Worm (Caenorhabditis elegans) whole organism, late embryonic: ENCODE measurements around the gene F14H8.4.

Experiments used
- C08G9.2 ChIP-seq: sonication (generic microtip); optimal IDR thresholded peaks from 2 replicates; lab custom pipeline; 2016; ENCODE audit warnings: mild to moderate bottlenecking, missing genetic modification characterization, moderate library complexity, missing compliant biosample characterization
- K09A11.1 ChIP-seq: sonication (generic microtip); optimal IDR thresholded peaks from 2 replicates; lab custom pipeline; 2017; ENCODE audit warnings: antibody characterized with exemption, mild to moderate bottlenecking, missing genetic modification characterization, missing compliant biosample characterization; ENCODE audit not compliant: insufficient read depth
- T23F11.4 ChIP-seq: fragments of 200-800 bp; sonication (Bioruptor generic); optimal IDR thresholded peaks from 2 replicates; lab custom pipeline; 2018; ENCODE audit warnings: mild to moderate bottlenecking, missing genetic modification characterization, missing compliant biosample characterization
- Y22D7AL.16 ChIP-seq: sonication (generic microtip); optimal IDR thresholded peaks from 2 replicates; lab custom pipeline; 2016; ENCODE audit warnings: missing genetic modification characterization, missing compliant biosample characterization
- ama-1 ChIP-seq: fragments of 150-350 bp; optimal IDR thresholded peaks from 2 replicates; lab custom pipeline; 2014
- ceh-18 ChIP-seq: sonication (generic microtip); optimal IDR thresholded peaks from 2 replicates; lab custom pipeline; 2016; ENCODE audit warnings: missing genetic modification characterization, missing compliant biosample characterization
- ceh-19 ChIP-seq: fragments of 200-800 bp; sonication (Bioruptor generic); optimal IDR thresholded peaks from 2 replicates; lab custom pipeline; 2018; ENCODE audit warnings: mild to moderate bottlenecking, missing genetic modification characterization, missing compliant biosample characterization
- ceh-22 ChIP-seq: sonication (generic microtip); optimal IDR thresholded peaks from 2 replicates; lab custom pipeline; 2017; ENCODE audit warnings: missing biosample characterization, missing genetic modification characterization
- ceh-30 ChIP-seq: fragments of 150-350 bp; optimal IDR thresholded peaks from 2 replicates; lab custom pipeline; 2014; ENCODE audit warnings: missing biosample characterization, missing genetic modification characterization
- ceh-34 ChIP-seq: sonication (generic microtip); optimal IDR thresholded peaks from 2 replicates; lab custom pipeline; 2016; ENCODE audit warnings: mild to moderate bottlenecking, missing genetic modification characterization, missing compliant biosample characterization
- ceh-45 ChIP-seq: fragments of 200-800 bp; sonication (Bioruptor generic); IDR thresholded peaks from 2 replicates; pipeline ENCODE4 v1.3.6; 2022; ENCODE audit warnings: missing genetic modification reagents, missing genetic modification characterization, missing compliant biosample characterization
- ceh-6 ChIP-seq: fragments of 200-800 bp; sonication (Bioruptor generic); optimal IDR thresholded peaks from 2 replicates; lab custom pipeline; 2018; ENCODE audit warnings: mild to moderate bottlenecking, missing genetic modification characterization, missing compliant biosample characterization
- che-1 ChIP-seq: sonication (generic microtip); optimal IDR thresholded peaks from 2 replicates; lab custom pipeline; 2016; ENCODE audit warnings: mild to moderate bottlenecking, missing genetic modification characterization, missing compliant biosample characterization
- dmd-4 ChIP-seq: sonication (generic microtip); optimal IDR thresholded peaks from 2 replicates; lab custom pipeline; 2016; ENCODE audit warnings: borderline replicate concordance, missing genetic modification characterization, missing compliant biosample characterization
- elt-2 ChIP-seq: sonication (generic microtip); optimal IDR thresholded peaks from 2 replicates; lab custom pipeline; 2016; ENCODE audit warnings: missing genetic modification reagents, missing genetic modification characterization, missing compliant biosample characterization
- elt-4 ChIP-seq: sonication (generic microtip); optimal IDR thresholded peaks from 2 replicates; lab custom pipeline; 2016; ENCODE audit warnings: missing genetic modification characterization, missing compliant biosample characterization
- ets-4 ChIP-seq: sonication (generic microtip); optimal IDR thresholded peaks from 2 replicates; lab custom pipeline; 2016; ENCODE audit warnings: missing genetic modification characterization, missing compliant biosample characterization
- eyg-1 ChIP-seq: sonication (generic microtip); optimal IDR thresholded peaks from 2 replicates; lab custom pipeline; 2016; ENCODE audit warnings: missing genotype, missing genetic modification characterization, missing compliant biosample characterization
- fkh-10 ChIP-seq: fragments of 150-350 bp; optimal IDR thresholded peaks from 2 replicates; lab custom pipeline; 2014; ENCODE audit warnings: missing biosample characterization, missing genetic modification reagents, missing genetic modification characterization
- hlh-13 ChIP-seq: fragments of 200-800 bp; sonication (Bioruptor generic); optimal IDR thresholded peaks from 2 replicates; lab custom pipeline; 2018; ENCODE audit warnings: mild to moderate bottlenecking, missing genetic modification characterization, missing compliant biosample characterization
- lim-6 ChIP-seq: sonication (generic microtip); optimal IDR thresholded peaks from 2 replicates; lab custom pipeline; 2016; ENCODE audit warnings: missing genetic modification characterization, missing compliant biosample characterization
- lin-11 ChIP-seq: fragments of 200-800 bp; sonication (Bioruptor generic); optimal IDR thresholded peaks from 2 replicates; lab custom pipeline; 2018; ENCODE audit warnings: mild to moderate bottlenecking, missing genetic modification characterization, missing compliant biosample characterization
- madf-2 ChIP-seq: sonication (generic microtip); optimal IDR thresholded peaks from 2 replicates; lab custom pipeline; 2017; ENCODE audit warnings: missing genetic modification characterization, missing compliant biosample characterization
- nfya-1 ChIP-seq: sonication (generic microtip); optimal IDR thresholded peaks from 2 replicates; lab custom pipeline; 2017; ENCODE audit warnings: missing genetic modification characterization, mild to moderate bottlenecking, missing compliant biosample characterization, antibody characterized with exemption, moderate library complexity
- nhr-232 ChIP-seq: sonication (generic microtip); optimal IDR thresholded peaks from 2 replicates; lab custom pipeline; 2016; ENCODE audit warnings: missing genetic modification characterization, missing compliant biosample characterization
- npax-4 ChIP-seq: sonication (generic microtip); optimal IDR thresholded peaks from 2 replicates; lab custom pipeline; 2016; ENCODE audit warnings: missing genetic modification characterization, missing compliant biosample characterization
- pqm-1 ChIP-seq: sonication (generic microtip); optimal IDR thresholded peaks from 2 replicates; lab custom pipeline; 2016; ENCODE audit warnings: missing genetic modification characterization, missing compliant biosample characterization
- rnt-1 ChIP-seq: sonication (generic microtip); optimal IDR thresholded peaks from 2 replicates; lab custom pipeline; 2016; ENCODE audit warnings: missing genetic modification characterization, missing compliant biosample characterization
- sdc-2 ChIP-seq: sonication (generic microtip); optimal IDR thresholded peaks from 2 replicates; lab custom pipeline; 2016; ENCODE audit warnings: missing genotype, missing genetic modification characterization, missing compliant biosample characterization
- tbx-7 ChIP-seq: sonication (generic microtip); optimal IDR thresholded peaks from 2 replicates; lab custom pipeline; 2016; ENCODE audit warnings: missing genotype, missing genetic modification characterization, missing compliant biosample characterization
- ttx-3 ChIP-seq: sonication (generic microtip); optimal IDR thresholded peaks from 2 replicates; lab custom pipeline; 2016; ENCODE audit warnings: missing genetic modification reagents, missing genetic modification characterization, missing compliant biosample characterization
- zip-5 ChIP-seq: sonication (generic microtip); optimal IDR thresholded peaks from 2 replicates; lab custom pipeline; 2016; ENCODE audit warnings: missing genetic modification characterization, missing compliant biosample characterization
- ztf-16 ChIP-seq: sonication (generic microtip); optimal IDR thresholded peaks from 2 replicates; lab custom pipeline; 2017; ENCODE audit warnings: missing genetic modification characterization, missing compliant biosample characterization

The F14H8.4 gene

DNA sequence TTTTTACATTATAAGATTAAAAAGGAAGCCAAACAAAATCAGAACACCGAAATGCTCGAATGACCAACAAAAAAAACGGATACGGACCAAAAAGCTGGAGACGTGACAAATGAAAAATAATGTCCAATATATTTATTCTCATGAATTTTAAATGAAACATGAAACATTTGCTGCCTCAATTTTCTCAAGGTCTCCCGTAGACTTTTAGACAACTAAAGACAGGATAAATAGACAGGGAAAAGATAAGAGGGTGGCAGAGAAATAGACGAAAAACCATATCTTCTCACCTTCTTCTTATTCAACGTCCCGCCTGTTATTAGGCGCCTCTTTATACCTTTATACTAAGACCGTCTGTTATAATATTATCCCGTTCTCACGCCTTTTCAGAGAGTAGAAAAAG lies 7.8 kb upstream of the F14H8.4 start:
- TF ChIP-seq elt-2 (tag; lab: Kevin White, UChicago) = no peak
- TF ChIP-seq nfya-1 (tag; lab: Kevin White, UChicago) = peak; percentile 13

DNA sequence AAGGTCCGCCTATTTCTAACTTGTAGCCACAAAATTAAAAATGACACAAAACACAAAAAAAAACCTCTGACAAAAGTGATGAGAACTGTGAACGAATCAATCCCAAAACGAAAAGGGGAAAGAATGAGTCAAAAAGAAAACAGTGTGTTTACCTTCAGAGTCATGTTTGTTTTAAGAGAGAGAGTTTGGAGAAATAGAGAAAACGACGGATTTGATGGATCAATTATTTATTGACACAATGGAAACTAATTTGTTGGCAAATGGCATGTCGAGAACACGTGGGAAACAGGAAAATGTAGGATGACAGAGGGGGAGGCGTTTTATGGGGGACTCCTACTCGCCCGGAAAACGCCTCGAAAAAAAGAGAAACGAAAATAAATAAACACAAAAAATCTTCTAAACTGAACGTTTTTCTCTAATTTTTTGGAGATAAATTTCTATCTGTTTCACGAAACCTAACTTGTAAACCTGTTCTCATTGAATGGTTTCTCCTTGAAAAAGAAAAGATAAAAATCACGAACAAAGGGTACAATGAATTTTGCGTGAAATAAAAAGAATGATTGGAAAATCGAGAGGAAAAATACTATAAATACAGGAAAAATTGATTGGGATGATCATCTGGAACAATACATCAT lies 6.7 kb upstream of the F14H8.4 start:
- TF ChIP-seq elt-2 (tag; lab: Kevin White, UChicago) (no peak), ceh-18 (tag; lab: Kevin White, UChicago) (no peak), ceh-22 (no peak), ttx-3 (tag; lab: Kevin White, UChicago) (no peak), ceh-30 (tag; lab: Kevin White, UChicago) (no peak), T23F11.4 (GFP tag; lab: Kevin White, UChicago) (no peak), K09A11.1 (tag; lab: Kevin White, UChicago) (no peak), Y22D7AL.16 (no peak), madf-2 (tag; lab: Kevin White, UChicago) (no peak), che-1 (no peak), rnt-1 (no peak), zip-5 (tag; lab: Kevin White, UChicago) (no peak), ceh-45 (GFP tag; lab: Robert Waterston, UW) (no peak), sdc-2 (tag; lab: Kevin White, UChicago) (no peak), pqm-1 (no peak), ceh-6 (GFP tag; lab: Kevin White, UChicago) (no peak), nhr-232 (tag; lab: Kevin White, UChicago) (no peak), hlh-13 (no peak), dmd-4 (no peak), C08G9.2 (tag; lab: Kevin White, UChicago) (no peak)

DNA sequence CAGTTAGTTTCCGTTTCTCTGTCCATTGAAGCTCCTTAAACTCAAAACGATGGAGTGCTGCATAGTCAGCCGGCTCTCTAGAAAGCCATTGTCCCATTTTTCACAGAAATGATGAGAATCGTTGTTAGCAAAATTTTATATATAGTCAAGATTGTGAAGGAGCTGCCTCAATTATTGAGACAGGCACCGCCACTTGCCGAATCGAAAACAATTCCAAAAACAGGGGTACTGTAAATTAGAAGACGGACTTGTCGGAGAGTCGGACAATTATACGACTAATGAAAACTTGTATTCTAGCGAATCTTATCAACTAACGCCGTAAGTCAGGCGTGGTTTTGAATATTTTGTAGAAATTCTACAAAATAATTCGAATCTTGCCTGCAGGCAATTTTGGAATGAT lies 3.4 kb upstream of the F14H8.4 start, which contains the start of gene F14H8.2:
Gene F14H8.2, minus strand, starts transcription at position 101 of the 400 bp plus-strand sequence.
- TF ChIP-seq elt-4 (tag; lab: Kevin White, UChicago) = no peak
- TF ChIP-seq lin-11 (tag; lab: Kevin White, UChicago) = no peak
- no peak for TF ChIP-seq K09A11.1 (tag; lab: Kevin White, UChicago)
- TF ChIP-seq madf-2 (tag; lab: Kevin White, UChicago) = no peak
- no peak for TF ChIP-seq eyg-1
- no peak for TF ChIP-seq ztf-16 (tag; lab: Kevin White, UChicago)

DNA sequence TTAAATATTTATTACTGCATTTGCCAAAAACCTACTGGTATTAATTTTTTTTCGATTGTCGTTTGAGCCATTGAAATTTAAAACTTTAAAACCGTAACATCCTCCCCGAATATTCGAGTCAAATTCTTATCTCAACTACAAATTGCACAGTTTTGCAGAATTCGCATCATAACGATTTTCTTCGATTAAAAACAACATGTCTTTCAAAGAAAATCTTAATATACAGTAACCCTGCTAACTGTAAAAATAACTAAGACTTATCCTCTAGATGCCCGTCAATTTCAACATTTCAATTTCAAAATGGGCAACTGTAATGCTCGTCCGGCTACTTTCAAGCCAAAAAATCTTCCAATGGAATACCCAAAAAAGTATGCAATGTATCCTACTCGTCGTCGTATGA lies 2.9 kb upstream of the F14H8.4 start, which contains the start of gene F14H8.5:
Gene F14H8.5, plus strand, starts transcription at position 301 of the 400 bp plus-strand sequence.
- no peak for TF ChIP-seq nhr-232 (tag; lab: Kevin White, UChicago)
- TF ChIP-seq lin-11 (tag; lab: Kevin White, UChicago) = no peak

DNA sequence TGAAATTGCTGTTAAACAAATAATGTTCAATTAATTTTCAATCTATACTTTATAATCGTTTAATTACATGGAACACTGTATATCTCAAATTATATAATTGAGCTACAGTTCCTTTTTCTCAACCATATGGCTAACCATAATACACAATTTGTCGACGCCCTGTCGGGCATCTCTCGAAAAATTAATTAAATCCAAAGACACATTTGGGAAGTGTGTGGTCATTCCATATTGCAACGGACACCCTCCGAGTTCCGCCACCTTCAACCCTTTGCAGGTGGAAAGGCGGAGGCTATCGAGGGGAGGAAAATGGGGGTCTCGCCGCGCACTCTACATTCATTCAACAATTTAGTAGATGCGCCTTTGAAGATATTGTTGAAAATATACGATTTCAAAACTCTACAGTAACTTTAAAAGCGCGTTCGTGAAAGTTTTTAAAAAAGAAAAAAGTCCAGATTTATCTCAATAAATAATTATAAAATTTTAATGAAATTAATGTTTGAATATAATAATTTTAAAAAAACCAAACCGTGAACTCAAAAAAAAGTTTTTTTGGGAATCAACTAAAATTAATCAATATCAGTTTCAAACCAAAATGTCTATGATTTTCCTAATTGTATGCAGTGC lies 5.4 kb downstream of the F14H8.4 start, which contains the start of gene F14H8.8:
Gene F14H8.8, plus strand, starts transcription at position 574 of the 624 bp plus-strand sequence.
- TF ChIP-seq npax-4 (tag; lab: Kevin White, UChicago) (no peak), ceh-19 (no peak), fkh-10 (GFP tag; lab: Kevin White, UChicago) (no peak), lim-6 (tag; lab: Kevin White, UChicago) (no peak), che-1 (no peak), ceh-34 (tag; lab: Kevin White, UChicago) (no peak), ets-4 (tag; lab: Kevin White, UChicago) (no peak), tbx-7 (tag; lab: Kevin White, UChicago) (no peak), ama-1 (lab: Kevin White, UChicago) (no peak)
